Worm (Caenorhabditis elegans): ENCODE measurements around the gene Y46E12BL.2.

DNA sequence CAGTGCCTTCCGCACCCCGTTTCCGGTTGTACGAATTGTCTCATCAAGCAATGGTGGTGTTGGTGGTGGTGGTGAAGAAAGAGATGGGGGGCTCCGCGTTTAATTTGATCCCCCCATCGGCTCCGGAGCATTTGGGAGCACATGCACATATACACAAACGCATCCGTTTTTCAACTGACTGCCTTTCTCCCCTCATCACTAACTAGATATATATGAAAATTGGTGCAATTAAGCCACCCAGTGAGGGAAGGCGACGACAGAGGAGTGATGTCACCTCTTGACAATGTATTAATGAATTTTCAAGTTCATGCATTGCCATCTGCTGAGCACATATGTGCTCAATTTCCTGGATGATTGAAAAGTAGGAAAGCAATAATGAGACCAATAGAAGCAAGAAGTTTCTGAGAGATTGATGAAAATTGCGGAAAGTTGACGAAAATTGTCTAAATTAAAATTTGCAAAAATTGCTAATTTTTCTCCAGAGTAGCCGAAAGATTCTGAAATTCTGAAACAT lies 21.3 kb downstream of the Y46E12BL.2 start:
- TF ChIP-seq ama-1 (optimal IDR thresholded peaks at IDR 0.05): no peak
- TF ChIP-seq pes-1 (GFP tag; IDR thresholded peaks at IDR 0.05): no peak
- TF ChIP-seq tra-4 (tag; optimal IDR thresholded peaks at IDR 0.05): no peak
- no peak for TF ChIP-seq tbx-37 (GFP tag; conservative IDR thresholded peaks at IDR 0.05)
- TF ChIP-seq ets-7 (tag; optimal IDR thresholded peaks at IDR 0.05): no peak
- no peak for TF ChIP-seq flt-1 (GFP tag; IDR thresholded peaks at IDR 0.05)
- TF ChIP-seq hmbx-1 (tag; optimal IDR thresholded peaks at IDR 0.05): no peak
- no peak for TF ChIP-seq tbx-11 (GFP tag; IDR thresholded peaks at IDR 0.05)
- no peak for TF ChIP-seq ceh-36 (tag; optimal IDR thresholded peaks at IDR 0.05)
- no peak for TF ChIP-seq F13C5.2 (tag; optimal IDR thresholded peaks at IDR 0.05)
- no peak for TF ChIP-seq B0310.2 (tag; optimal IDR thresholded peaks at IDR 0.05)
- TF ChIP-seq ceh-13 (GFP tag; optimal IDR thresholded peaks at IDR 0.05): no peak
- no peak for TF ChIP-seq hmg-4 (GFP tag; optimal IDR thresholded peaks at IDR 0.05)
- TF ChIP-seq scrt-1 (GFP tag; IDR thresholded peaks at IDR 0.05): no peak

All from whole organism, early embryonic.